Worm (Caenorhabditis elegans) whole organism, young adult: ENCODE measurements around the gene prx-3.

Experiments
- B0261.1 ChIP-seq: sonication (generic microtip); optimal IDR thresholded peaks from 2 replicates; lab custom pipeline; 2016; ENCODE audit warnings: mild to moderate bottlenecking, missing genetic modification characterization, moderate library complexity, missing compliant biosample characterization
- B0336.3 ChIP-seq: fragments of 200-800 bp; sonication (Bioruptor generic); IDR thresholded peaks from 2 replicates; pipeline ENCODE4 v1.3.6; 2022; ENCODE audit warnings: missing genetic modification characterization, missing compliant biosample characterization
- F37B4.10 ChIP-seq: fragments of 200-800 bp; sonication (Bioruptor generic); IDR thresholded peaks from 2 replicates; pipeline ENCODE4 v1.3.6; 2022; ENCODE audit warnings: missing genetic modification characterization, missing compliant biosample characterization
- F57A8.1 ChIP-seq: fragments of 200-800 bp; sonication (Bioruptor generic); optimal IDR thresholded peaks from 2 replicates; lab custom pipeline; 2018; ENCODE audit warnings: mild to moderate bottlenecking, missing genetic modification characterization, moderate library complexity, missing compliant biosample characterization
- Y53F4B.3 ChIP-seq: fragments of 200-800 bp; sonication (Bioruptor generic); IDR thresholded peaks from 2 replicates; pipeline ENCODE4 v1.3.6; 2022; ENCODE audit warnings: missing genetic modification reagents, missing genetic modification characterization, missing compliant biosample characterization
- Y67H2A.10 ChIP-seq: fragments of 200-800 bp; sonication (Bioruptor generic); conservative IDR thresholded peaks from 2 replicates; pipeline ENCODE4 v1.3.6; 2022; ENCODE audit warnings: missing genetic modification reagents, missing genetic modification characterization, missing compliant biosample characterization
- Y79H2A.3 ChIP-seq: fragments of 200-800 bp; sonication (Bioruptor generic); conservative IDR thresholded peaks from 2 replicates; pipeline ENCODE4 v1.3.6; 2022; ENCODE audit warnings: missing genetic modification reagents, missing genetic modification characterization, missing compliant biosample characterization
- ama-1 ChIP-seq, 3 experiments: fragments of 150-350 bp in 1 of 3; sonication (generic microtip) in 2 of 3; optimal IDR thresholded peaks; 2 replicates each; lab custom pipeline; 2014 to 2018; ENCODE audit warnings: missing biosample characterization in 2 of 3, missing genetic modification characterization in 2 of 3, missing genetic modification reagents in 2 of 3
- aptf-3 ChIP-seq: fragments of 200-800 bp; sonication (Bioruptor generic); IDR thresholded peaks from 2 replicates; pipeline ENCODE4 v1.3.6; 2022; ENCODE audit warnings: missing genetic modification characterization, missing compliant biosample characterization
- atf-7 ChIP-seq: sonication (generic microtip); optimal IDR thresholded peaks from 2 replicates; lab custom pipeline; 2017; ENCODE audit warnings: mild to moderate bottlenecking, missing genetic modification characterization, missing compliant biosample characterization
- athp-1 ChIP-seq: sonication (generic microtip); optimal IDR thresholded peaks from 2 replicates; lab custom pipeline; 2017; ENCODE audit warnings: mild to moderate bottlenecking, missing genetic modification characterization, missing compliant biosample characterization
- attf-3 ChIP-seq: fragments of 200-800 bp; sonication (Bioruptor generic); conservative IDR thresholded peaks from 2 replicates; pipeline ENCODE4 v1.3.6; 2022; ENCODE audit warnings: missing genetic modification reagents, missing genetic modification characterization, missing compliant biosample characterization
- attf-6 ChIP-seq: fragments of 200-800 bp; sonication (Bioruptor generic); IDR thresholded peaks from 2 replicates; pipeline ENCODE4 v1.3.6; 2022; ENCODE audit warnings: missing genetic modification reagents, missing genetic modification characterization, missing compliant biosample characterization
- ccch-3 ChIP-seq: fragments of 200-800 bp; sonication (Bioruptor generic); optimal IDR thresholded peaks from 2 replicates; lab custom pipeline; 2018; ENCODE audit warnings: mild to moderate bottlenecking, missing genetic modification characterization, missing compliant biosample characterization
- cebp-2 ChIP-seq: fragments of 200-800 bp; sonication (Bioruptor generic); IDR thresholded peaks from 2 replicates; pipeline ENCODE4 v1.3.6; 2022; ENCODE audit warnings: missing genetic modification characterization, missing compliant biosample characterization
- ceh-79 ChIP-seq: sonication (generic microtip); optimal IDR thresholded peaks from 2 replicates; lab custom pipeline; 2017; ENCODE audit warnings: mild to moderate bottlenecking, missing genetic modification characterization, missing compliant biosample characterization
- efl-1 ChIP-seq: fragments of 150-350 bp; optimal IDR thresholded peaks from 2 replicates; lab custom pipeline; 2014; ENCODE audit warnings: missing biosample characterization, missing genetic modification reagents, missing genetic modification characterization
- ekl-4 ChIP-seq: fragments of 200-800 bp; sonication (Bioruptor generic); IDR thresholded peaks from 2 replicates; pipeline ENCODE4 v1.3.6; 2022; ENCODE audit warnings: missing genetic modification reagents, missing genetic modification characterization, missing compliant biosample characterization
- ets-4 ChIP-seq: fragments of 200-800 bp; sonication (Bioruptor generic); optimal IDR thresholded peaks from 2 replicates; lab custom pipeline; 2018; ENCODE audit warnings: mild to moderate bottlenecking, missing genetic modification characterization, missing compliant biosample characterization
- him-1 ChIP-seq: sonication (generic microtip); optimal IDR thresholded peaks from 2 replicates; lab custom pipeline; 2016; ENCODE audit warnings: missing genotype, missing genetic modification reagents, missing genetic modification characterization, missing compliant biosample characterization
- hlh-12 ChIP-seq: sonication (generic microtip); optimal IDR thresholded peaks from 2 replicates; lab custom pipeline; 2016; ENCODE audit warnings: missing genetic modification characterization, missing compliant biosample characterization
- hmg-1.2 ChIP-seq: fragments of 200-800 bp; sonication (Bioruptor generic); IDR thresholded peaks from 2 replicates; pipeline ENCODE4 v1.3.6; 2022; ENCODE audit warnings: missing genetic modification reagents, missing genetic modification characterization, missing compliant biosample characterization
- lag-1 ChIP-seq: fragments of 200-800 bp; sonication (Bioruptor generic); IDR thresholded peaks from 2 replicates; pipeline ENCODE4 v1.3.6; 2022; ENCODE audit warnings: missing genetic modification reagents, missing genetic modification characterization, missing compliant biosample characterization
- let-607 ChIP-seq, 2 experiments: fragments of 200-800 bp in 1 of 2; sonication (Bioruptor generic) in 1 of 2; sonication (generic microtip) in 1 of 2; optimal IDR thresholded peaks; 2 replicates each; lab custom pipeline; 2016 to 2018; ENCODE audit warnings: mild to moderate bottlenecking in 2 of 2, missing compliant biosample characterization in 2 of 2, missing genetic modification characterization in 2 of 2, moderate library complexity in 2 of 2, missing genotype in 1 of 2
- lin-35 ChIP-seq, 3 experiments: fragments of 150-350 bp in 2 of 3; sonication (generic microtip) in 1 of 3; optimal IDR thresholded peaks; 2 replicates each; lab custom pipeline; 2014 to 2018; ENCODE audit warnings: missing biosample characterization in 3 of 3, missing genetic modification characterization in 3 of 3, missing genetic modification reagents in 3 of 3
- lin-40 ChIP-seq: sonication (generic microtip); optimal IDR thresholded peaks from 2 replicates; lab custom pipeline; 2016; ENCODE audit warnings: missing genetic modification characterization, mild to moderate bottlenecking, missing compliant biosample characterization, missing genotype, missing genetic modification reagents
- lin-54 ChIP-seq: fragments of 200-800 bp; sonication (Bioruptor generic); optimal IDR thresholded peaks from 2 replicates; lab custom pipeline; 2018; ENCODE audit warnings: mild to moderate bottlenecking, missing genetic modification characterization, missing compliant biosample characterization
- lir-1 ChIP-seq: fragments of 200-800 bp; sonication (Bioruptor generic); conservative IDR thresholded peaks from 2 replicates; pipeline ENCODE4 v1.3.6; 2022; ENCODE audit warnings: missing genetic modification reagents, missing genetic modification characterization, missing compliant biosample characterization
- madf-6 ChIP-seq: fragments of 200-800 bp; sonication (Bioruptor generic); IDR thresholded peaks from 2 replicates; pipeline ENCODE4 v1.3.6; 2022; ENCODE audit warnings: missing genetic modification reagents, missing genetic modification characterization, missing compliant biosample characterization
- nhr-179 ChIP-seq: sonication (generic microtip); optimal IDR thresholded peaks from 2 replicates; lab custom pipeline; 2016; ENCODE audit warnings: mild to moderate bottlenecking, missing genetic modification characterization, missing compliant biosample characterization
- nhr-90 ChIP-seq: sonication (generic microtip); optimal IDR thresholded peaks from 2 replicates; lab custom pipeline; 2016; ENCODE audit warnings: missing genotype, mild to moderate bottlenecking, missing genetic modification characterization, missing compliant biosample characterization
- pbrm-1 ChIP-seq: fragments of 200-800 bp; sonication (Bioruptor generic); IDR thresholded peaks from 2 replicates; pipeline ENCODE4 v1.3.6; 2022; ENCODE audit warnings: missing genetic modification reagents, missing genetic modification characterization, missing compliant biosample characterization
- sea-2 ChIP-seq: fragments of 200-800 bp; sonication (Bioruptor generic); IDR thresholded peaks from 2 replicates; pipeline ENCODE4 v1.3.6; 2022; ENCODE audit warnings: missing genetic modification characterization, missing compliant biosample characterization
- snpc-1.3 ChIP-seq: sonication (generic microtip); optimal IDR thresholded peaks from 2 replicates; lab custom pipeline; 2017; ENCODE audit warnings: missing genetic modification characterization, mild to moderate bottlenecking, missing compliant biosample characterization, antibody characterized with exemption, moderate library complexity, missing genotype, missing genetic modification reagents; ENCODE audit not compliant: insufficient read depth
- tlf-1 ChIP-seq: fragments of 200-800 bp; sonication (Bioruptor generic); optimal IDR thresholded peaks from 2 replicates; lab custom pipeline; 2018; ENCODE audit warnings: mild to moderate bottlenecking, missing genetic modification characterization, missing compliant biosample characterization
- unc-62 ChIP-seq: fragments of 150-350 bp; optimal IDR thresholded peaks from 2 replicates; lab custom pipeline; 2014; ENCODE audit warnings: missing biosample characterization, missing genetic modification reagents, missing genetic modification characterization
- ztf-25 ChIP-seq: fragments of 200-800 bp; sonication (Bioruptor generic); IDR thresholded peaks from 2 replicates; pipeline ENCODE4 v1.3.6; 2022; ENCODE audit warnings: missing genetic modification reagents, missing genetic modification characterization, missing compliant biosample characterization

The prx-3 gene

ce11 chrX:6091967-6092366 is 20.8 kb downstream of the prx-3 start, which contains the start of gene hsp-3 (continued):
- peak; percentile 100 for TF ChIP-seq let-607 (tag; optimal IDR thresholded peaks at IDR 0.05; lab: Kevin White, UChicago)
- TF ChIP-seq him-1 (tag; lab: Kevin White, UChicago), result no peak
- peak; percentile 93; the same call in 1 of the 2 replicates for TF ChIP-seq F37B4.10 (GFP tag; lab: Robert Waterston, UW)
- peak; percentile 98 for TF ChIP-seq B0336.3
- peak; percentile 95 for TF ChIP-seq ekl-4 (GFP tag; lab: Robert Waterston, UW)
- TF ChIP-seq Y67H2A.10 (GFP tag; lab: Robert Waterston, UW), result peak; percentile 94
- TF ChIP-seq lin-54 (GFP tag; lab: Kevin White, UChicago), result peak; percentile 83
- peak in 1 of 3 experiments; percentile 86 for TF ChIP-seq lin-35 (GFP tag; optimal IDR thresholded peaks at IDR 0.05; lab: Kevin White, UChicago)
- TF ChIP-seq lin-40 (tag; lab: Kevin White, UChicago), result peak; percentile 96
- TF ChIP-seq lag-1 (GFP tag; lab: Robert Waterston, UW), result no peak
- no peak for TF ChIP-seq snpc-1.3 (tag; lab: Kevin White, UChicago)
- no peak for TF ChIP-seq cebp-2 (GFP tag; lab: Robert Waterston, UW)
- peak; percentile 76 for TF ChIP-seq athp-1 (tag; lab: Kevin White, UChicago)
- peak; percentile 98 for TF ChIP-seq pbrm-1 (GFP tag; lab: Robert Waterston, UW)
- TF ChIP-seq unc-62, result peak; percentile 86
- peak; percentile 94 for TF ChIP-seq tlf-1 (GFP tag; lab: Kevin White, UChicago)
- TF ChIP-seq F57A8.1 (GFP tag; lab: Kevin White, UChicago), result no peak
- TF ChIP-seq attf-6 (GFP tag; lab: Robert Waterston, UW), result no peak
- TF ChIP-seq lir-1 (GFP tag; lab: Robert Waterston, UW), result peak; percentile 95
- TF ChIP-seq sea-2 (GFP tag; lab: Robert Waterston, UW), result peak; percentile 84; the same call in 1 of the 2 replicates
- TF ChIP-seq B0261.1 (tag; lab: Kevin White, UChicago), result peak; percentile 33
- no peak for TF ChIP-seq madf-6 (GFP tag; lab: Robert Waterston, UW)
- peak; percentile 99 for TF ChIP-seq ets-4 (GFP tag; lab: Kevin White, UChicago)
- TF ChIP-seq ztf-25 (GFP tag; lab: Robert Waterston, UW), result no peak
- no peak for TF ChIP-seq hlh-12 (tag; lab: Kevin White, UChicago)
- TF ChIP-seq attf-3 (GFP tag; lab: Robert Waterston, UW), result 0 out of 2 replicates have a peak, but pooled peaks have one; percentile 15
- no peak for TF ChIP-seq ccch-3 (GFP tag; lab: Kevin White, UChicago)
- peak; percentile 59 for TF ChIP-seq nhr-179 (tag; lab: Kevin White, UChicago)
- 0 out of 2 replicates have a peak, but pooled peaks have one; percentile 59 for TF ChIP-seq aptf-3
- no peak for TF ChIP-seq ama-1 (optimal IDR thresholded peaks at IDR 0.05; lab: Kevin White, UChicago)
- TF ChIP-seq ama-1 (GFP tag; optimal IDR thresholded peaks at IDR 0.05; lab: Kevin White, UChicago), result no peak
- peak; percentile 96 for TF ChIP-seq atf-7 (tag; lab: Kevin White, UChicago)
- no peak for TF ChIP-seq Y79H2A.3 (GFP tag; lab: Robert Waterston, UW)
- TF ChIP-seq nhr-90 (tag; lab: Kevin White, UChicago), result peak; percentile 97
- TF ChIP-seq ceh-79, result peak; percentile 5
- peak; percentile 95 for TF ChIP-seq hmg-1.2 (GFP tag; lab: Robert Waterston, UW)

ce11 chrX:6090779-6091178 is 21.9 kb downstream of the prx-3 start:
- TF ChIP-seq cebp-2 (GFP tag; lab: Robert Waterston, UW) (no peak), Y53F4B.3 (GFP tag; lab: Robert Waterston, UW) (no peak), efl-1 (no peak)
